Fruit fly (Drosophila melanogaster) whole organism, prepupa: ENCODE measurements around the gene CG5828.

ENCODE experiments used
- CG15336 ChIP-seq: fragments of 200-800 bp; sonication (Bioruptor generic); IDR thresholded peaks from 2 replicates; pipeline ENCODE4 v1.3.6; 2022; ENCODE audit warnings: missing biosample characterization, missing genetic modification characterization
- CG1621 ChIP-seq: fragments of 200-800 bp; sonication (Bioruptor generic); optimal IDR thresholded peaks from 3 replicates; lab custom pipeline; 2018; ENCODE audit warnings: missing biosample characterization, mild to moderate bottlenecking, missing genetic modification characterization
- CG16779 ChIP-seq: fragments of 200-800 bp; sonication (Bioruptor generic); optimal IDR thresholded peaks from 3 replicates; lab custom pipeline; 2017; ENCODE audit warnings: missing biosample characterization, mild to moderate bottlenecking, missing genetic modification characterization
- CG32006 ChIP-seq: fragments of 200-800 bp; sonication (Bioruptor generic); optimal IDR thresholded peaks from 3 replicates; lab custom pipeline; 2017; ENCODE audit warnings: missing biosample characterization, mild to moderate bottlenecking, missing genetic modification characterization
- CG34406 ChIP-seq: fragments of 200-800 bp; sonication (Bioruptor generic); optimal IDR thresholded peaks from 3 replicates; lab custom pipeline; 2016; ENCODE audit warnings: missing biosample characterization, missing genetic modification characterization
- CG3919 ChIP-seq: fragments of 200-800 bp; sonication (Bioruptor generic); optimal IDR thresholded peaks from 3 replicates; lab custom pipeline; 2016; ENCODE audit warnings: missing biosample characterization, missing genetic modification characterization
- CG6163 ChIP-seq: fragments of 200-800 bp; sonication (Bioruptor generic); IDR thresholded peaks from 3 replicates; pipeline ENCODE4 v1.3.6; 2022; ENCODE audit warnings: missing biosample characterization, missing genetic modification characterization
- CG6276 ChIP-seq: fragments of 200-800 bp; sonication (Bioruptor generic); optimal IDR thresholded peaks from 2 replicates; lab custom pipeline; 2017; ENCODE audit warnings: missing biosample characterization, mild to moderate bottlenecking, missing genetic modification characterization
- CG6792 ChIP-seq: fragments of 200-800 bp; sonication (Bioruptor generic); optimal IDR thresholded peaks from 3 replicates; lab custom pipeline; 2016; ENCODE audit warnings: missing biosample characterization, missing genetic modification characterization
- CG6808 ChIP-seq: fragments of 200-800 bp; sonication (Bioruptor generic); optimal IDR thresholded peaks from 3 replicates; lab custom pipeline; 2017; ENCODE audit warnings: missing biosample characterization, missing genetic modification characterization, mild to moderate bottlenecking, moderate library complexity, missing genetic modification reagents
- CG6854 ChIP-seq: fragments of 200-800 bp; sonication (Bioruptor generic); optimal IDR thresholded peaks from 2 replicates; lab custom pipeline; 2017; ENCODE audit warnings: missing biosample characterization, mild to moderate bottlenecking, missing genetic modification characterization
- CG7368 ChIP-seq: fragments of 200-800 bp; sonication (Bioruptor generic); optimal IDR thresholded peaks from 3 replicates; lab custom pipeline; 2016; ENCODE audit warnings: missing biosample characterization, missing genetic modification characterization
- CG8119 ChIP-seq: fragments of 200-800 bp; sonication (Bioruptor generic); IDR thresholded peaks from 3 replicates; pipeline ENCODE4 v1.3.6; 2022; ENCODE audit warnings: missing biosample characterization, missing genetic modification characterization
- CG8319 ChIP-seq: fragments of 200-800 bp; sonication (Bioruptor generic); optimal IDR thresholded peaks from 3 replicates; lab custom pipeline; 2016; ENCODE audit warnings: missing biosample characterization, missing genetic modification characterization
- Eip75B ChIP-seq: fragments of 200-800 bp; sonication (Bioruptor generic); optimal IDR thresholded peaks from 3 replicates; lab custom pipeline; 2016; ENCODE audit warnings: missing biosample characterization, missing genetic modification characterization
- Eip78C ChIP-seq: fragments of 200-800 bp; sonication (Bioruptor generic); peaks from one replicate; lab custom pipeline; 2016; ENCODE audit warnings: missing biosample characterization, missing genetic modification characterization
- Eip93F ChIP-seq: fragments of 200-800 bp; sonication (Bioruptor generic); optimal IDR thresholded peaks from 2 replicates; lab custom pipeline; 2016; ENCODE audit warnings: missing biosample characterization, mild to moderate bottlenecking, missing genetic modification characterization
- Ets21C ChIP-seq: fragments of 200-800 bp; sonication (Bioruptor generic); optimal IDR thresholded peaks from 3 replicates; lab custom pipeline; 2016; ENCODE audit warnings: missing biosample characterization, missing genetic modification characterization
- Ets96B ChIP-seq: fragments of 200-800 bp; optimal IDR thresholded peaks from 2 replicates; lab custom pipeline; 2019; ENCODE audit warnings: missing biosample characterization, mild to moderate bottlenecking, missing genetic modification characterization, moderate library complexity
- Gug ChIP-seq: fragments of 200-800 bp; sonication (Bioruptor generic); IDR thresholded peaks from 2 replicates; pipeline ENCODE4 v1.3.6; 2022; ENCODE audit warnings: missing biosample characterization, missing genetic modification characterization
- Hr4 ChIP-seq: fragments of 200-800 bp; sonication (Bioruptor generic); optimal IDR thresholded peaks from 3 replicates; lab custom pipeline; 2016; ENCODE audit warnings: missing biosample characterization, missing genetic modification characterization
- Lpt ChIP-seq: fragments of 200-800 bp; sonication (Bioruptor generic); optimal IDR thresholded peaks from 3 replicates; lab custom pipeline; 2016; ENCODE audit warnings: missing biosample characterization, missing genetic modification characterization
- Met ChIP-seq: fragments of 200-800 bp; sonication (Bioruptor generic); optimal IDR thresholded peaks from 3 replicates; lab custom pipeline; 2016; ENCODE audit warnings: missing biosample characterization, missing genetic modification characterization
- OdsH ChIP-seq: fragments of 200-800 bp; sonication (Bioruptor generic); optimal IDR thresholded peaks from 3 replicates; lab custom pipeline; 2016; ENCODE audit warnings: missing biosample characterization, missing genetic modification characterization
- Smox ChIP-seq: fragments of 200-800 bp; sonication (Bioruptor generic); optimal IDR thresholded peaks from 3 replicates; lab custom pipeline; 2016; ENCODE audit warnings: missing biosample characterization, missing genetic modification characterization
- Sox102F ChIP-seq: fragments of 200-800 bp; sonication (Bioruptor generic); optimal IDR thresholded peaks from 2 replicates; lab custom pipeline; 2016; ENCODE audit warnings: missing biosample characterization, mild to moderate bottlenecking, missing genetic modification characterization
- Sox14 ChIP-seq: fragments of 200-800 bp; sonication (Bioruptor generic); optimal IDR thresholded peaks from 3 replicates; lab custom pipeline; 2016; ENCODE audit warnings: missing biosample characterization, missing genetic modification characterization
- Sox15 ChIP-seq: fragments of 200-800 bp; sonication (Bioruptor generic); optimal IDR thresholded peaks from 3 replicates; lab custom pipeline; 2016; ENCODE audit warnings: missing biosample characterization, missing genetic modification characterization
- acj6 ChIP-seq: fragments of 200-800 bp; sonication (Bioruptor generic); optimal IDR thresholded peaks from 3 replicates; lab custom pipeline; 2016; ENCODE audit warnings: missing biosample characterization, missing genetic modification characterization
- cyc ChIP-seq: fragments of 200-800 bp; sonication (Bioruptor generic); optimal IDR thresholded peaks from 3 replicates; lab custom pipeline; 2016; ENCODE audit warnings: missing biosample characterization, missing genetic modification characterization
- dsx ChIP-seq: fragments of 200-800 bp; optimal IDR thresholded peaks from 3 replicates; lab custom pipeline; 2019; ENCODE audit warnings: missing biosample characterization, mild to moderate bottlenecking, missing genetic modification characterization, moderate library complexity; ENCODE audit not compliant: poor library complexity, severe bottlenecking
- eg ChIP-seq: fragments of 200-800 bp; sonication (Bioruptor generic); IDR thresholded peaks from 3 replicates; pipeline ENCODE4 v1.3.6; 2022; ENCODE audit warnings: missing biosample characterization, missing genetic modification characterization
- esn ChIP-seq: fragments of 200-800 bp; sonication (Bioruptor generic); optimal IDR thresholded peaks from 2 replicates; lab custom pipeline; 2016; ENCODE audit warnings: missing biosample characterization, mild to moderate bottlenecking, missing genetic modification characterization, moderate library complexity
- fd59A ChIP-seq: fragments of 200-800 bp; sonication (Bioruptor generic); optimal IDR thresholded peaks from 2 replicates; lab custom pipeline; 2017; ENCODE audit warnings: missing biosample characterization, mild to moderate bottlenecking, missing genetic modification characterization, missing genetic modification reagents
- fkh ChIP-seq: fragments of 200-800 bp; sonication (Bioruptor generic); optimal IDR thresholded peaks from 3 replicates; lab custom pipeline; 2017; ENCODE audit warnings: missing biosample characterization, mild to moderate bottlenecking, missing genetic modification characterization, moderate library complexity
- lz ChIP-seq: fragments of 200-800 bp; sonication (Bioruptor generic); optimal IDR thresholded peaks from 3 replicates; lab custom pipeline; 2016; ENCODE audit warnings: missing biosample characterization, missing genetic modification characterization
- net ChIP-seq: fragments of 200-800 bp; sonication (Bioruptor generic); optimal IDR thresholded peaks from 3 replicates; lab custom pipeline; 2016; ENCODE audit warnings: missing biosample characterization, missing genetic modification characterization
- pdm3 ChIP-seq: fragments of 200-800 bp; sonication (Bioruptor generic); optimal IDR thresholded peaks from 3 replicates; lab custom pipeline; 2016; ENCODE audit warnings: missing biosample characterization, missing genetic modification characterization
- salr ChIP-seq, 2 experiments: fragments of 200-800 bp; sonication (Bioruptor generic); optimal IDR thresholded peaks; 3 replicates each; lab custom pipeline; 2016 to 2018; ENCODE audit warnings: missing biosample characterization in 2 of 2, missing genetic modification characterization in 2 of 2, mild to moderate bottlenecking in 1 of 2
- ss ChIP-seq, 2 experiments: fragments of 200-800 bp; sonication (Bioruptor generic); optimal IDR thresholded peaks; 2 replicates in 1 of 2; 3 replicates in 1 of 2; lab custom pipeline; 2017 to 2018; ENCODE audit warnings: mild to moderate bottlenecking in 2 of 2, missing biosample characterization in 2 of 2, missing genetic modification characterization in 2 of 2, moderate library complexity in 1 of 2
- svp ChIP-seq: fragments of 200-800 bp; sonication (Bioruptor generic); peaks from one replicate; lab custom pipeline; 2016; ENCODE audit warnings: missing biosample characterization, missing genetic modification characterization
- topi ChIP-seq: fragments of 200-800 bp; sonication (Bioruptor generic); optimal IDR thresholded peaks from 3 replicates; lab custom pipeline; 2016; ENCODE audit warnings: missing biosample characterization, missing genetic modification characterization
- vri ChIP-seq: fragments of 200-800 bp; sonication (Bioruptor generic); optimal IDR thresholded peaks from 3 replicates; lab custom pipeline; 2016; ENCODE audit warnings: missing biosample characterization, mild to moderate bottlenecking, missing genetic modification characterization

Gene CG5828

DNA sequence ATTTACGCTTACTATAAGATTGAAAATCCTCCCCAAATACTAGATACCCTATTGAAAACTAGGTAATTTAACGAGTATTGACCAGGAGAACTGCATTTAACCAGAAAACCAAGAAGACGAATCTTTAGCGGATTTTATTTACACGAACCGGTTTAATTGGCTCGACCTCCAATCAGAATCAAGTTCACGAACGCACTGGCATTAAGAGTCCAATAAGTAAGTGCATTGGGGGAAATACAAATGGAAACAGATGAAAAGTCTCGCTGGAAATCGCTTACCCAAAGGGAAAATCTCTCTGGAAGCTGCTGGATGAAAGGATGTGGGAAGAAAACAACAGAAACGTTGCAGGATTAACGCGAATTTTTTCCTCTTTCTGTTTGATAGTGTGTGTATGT, 1.2 kb upstream of the CG5828 start:
- no peak for TF ChIP-seq CG6276

DNA sequence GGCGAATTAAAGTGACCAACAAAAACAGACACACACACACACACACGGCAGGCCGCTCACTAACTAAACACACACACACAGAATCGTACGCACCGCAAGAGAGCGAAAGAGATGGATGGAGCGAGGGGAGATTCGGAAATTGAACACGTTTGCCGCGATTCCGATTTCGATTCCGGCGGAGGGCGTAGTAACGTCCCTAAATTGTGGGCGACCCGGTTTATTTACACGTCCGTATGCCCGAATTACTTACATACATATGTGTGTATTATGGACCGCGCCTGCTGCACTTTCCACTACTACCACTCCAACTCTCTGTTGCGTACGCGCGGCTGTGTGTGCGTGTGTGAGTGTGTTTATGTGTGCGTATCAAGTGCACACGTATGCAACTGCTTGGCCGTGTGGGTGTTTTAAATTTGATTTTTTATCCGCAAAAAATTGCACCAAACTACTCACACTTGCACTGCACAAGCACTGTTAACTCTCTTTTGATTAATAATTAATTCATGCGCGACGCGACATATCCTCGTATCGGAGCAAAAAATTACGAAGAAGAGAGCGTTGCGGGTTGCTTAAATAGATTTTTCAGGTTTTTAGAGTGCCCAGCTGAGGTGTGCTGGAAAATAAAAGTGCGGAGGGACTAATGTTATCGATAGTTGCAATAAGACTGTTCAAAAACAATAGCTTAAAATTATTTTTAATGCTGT, 632 bp upstream of the CG5828 start, which contains the start of gene Pgant5:
Pgant5 (minus strand) TSS at position 601 of the 704 bp plus-strand sequence.
- TF ChIP-seq Smox (GFP tag; lab: Kevin White, UChicago) (no peak), CG16779 (tag; lab: Kevin White, UChicago) (peak; percentile 46), Eip75B (GFP tag; lab: Kevin White, UChicago) (peak; percentile 20), eg (GFP tag; lab: Robert Waterston, UW) (peak; percentile 32; the same call in 1 of the 3 replicates), fkh (GFP tag; lab: Kevin White, UChicago) (peak; percentile 78), CG15336 (GFP tag; lab: Robert Waterston, UW) (peak; percentile 30; the same call in 1 of the 2 replicates), OdsH (GFP tag; lab: Kevin White, UChicago) (no peak), lz (peak; percentile 6), Eip93F (no peak), CG6854 (peak; percentile 36), cyc (GFP tag; lab: Kevin White, UChicago) (no peak), Met (GFP tag; lab: Kevin White, UChicago) (peak; percentile 15), svp (GFP tag; lab: Kevin White, UChicago) (peak; percentile 70), CG32006 (peak; percentile 17), Sox14 (peak; percentile 27), Eip78C (peak; percentile 73), CG1621 (peak; percentile 67), topi (GFP tag; lab: Kevin White, UChicago) (peak; percentile 27), fd59A (no peak), CG34406 (GFP tag; lab: Kevin White, UChicago) (no peak), CG6792 (GFP tag; lab: Kevin White, UChicago) (peak; percentile 10), CG7368 (no peak), CG8119 (GFP tag; lab: Robert Waterston, UW) (peak; percentile 24; the same call in 1 of the 3 replicates), Hr4 (GFP tag; lab: Kevin White, UChicago) (no peak), Sox15 (GFP tag; lab: Kevin White, UChicago) (no peak), Sox102F (GFP tag; lab: Kevin White, UChicago) (peak; percentile 45), pdm3 (no peak), vri (GFP tag; lab: Kevin White, UChicago) (peak; percentile 39), CG6808 (GFP tag; lab: Kevin White, UChicago) (peak; percentile 40), salr (GFP tag; optimal IDR thresholded peaks at IDR 0.05; lab: Kevin White, UChicago) (peak in 1 of 2 experiments; percentile 2), dsx (peak; percentile 26), esn (GFP tag; lab: Kevin White, UChicago) (peak; percentile 40), Gug (GFP tag; lab: Robert Waterston, UW) (no peak), net (GFP tag; lab: Kevin White, UChicago) (peak; percentile 20), CG6163 (GFP tag; lab: Robert Waterston, UW) (no peak), CG3919 (GFP tag; lab: Kevin White, UChicago) (peak; percentile 24), ss (GFP tag; optimal IDR thresholded peaks at IDR 0.05; lab: Kevin White, UChicago) (peak; percentile 9 to 52), Lpt (GFP tag; lab: Kevin White, UChicago) (no peak), acj6 (GFP tag; lab: Kevin White, UChicago) (no peak), CG6276 (peak; percentile 13), Ets96B (tag; lab: Kevin White, UChicago) (peak; percentile 9), Ets21C (GFP tag; lab: Kevin White, UChicago) (no peak), CG8319 (GFP tag; lab: Kevin White, UChicago) (no peak)
